Worm (Caenorhabditis elegans) whole organism, mixed stage, embryonic: Measurements from ENCODE around the gene ZK354.6.

Experiments used
- ceh-83 ChIP-seq: fragments of 200-800 bp; sonication (Bioruptor generic); optimal IDR thresholded peaks from 2 replicates; lab custom pipeline; 2018; ENCODE audit warnings: mild to moderate bottlenecking, missing genetic modification characterization, missing compliant biosample characterization
- lin-32 ChIP-seq: fragments of 200-800 bp; sonication (Bioruptor generic); optimal IDR thresholded peaks from 2 replicates; lab custom pipeline; 2018; ENCODE audit warnings: mild to moderate bottlenecking, missing genetic modification characterization, missing compliant biosample characterization

- no peak for TF ChIP-seq lin-32 (GFP tag; lab: Kevin White, UChicago)
- TF ChIP-seq ceh-83 = no peak
Measured at ce11 chrIV:5273385-5273784, 24.0 kb downstream of the ZK354.6 start.
